Fruit fly (Drosophila melanogaster) whole organism, embryonic: ENCODE measurements around the gene SNRPG.

Experiments used
- Awh ChIP-seq: fragments of 200-800 bp; sonication (Bioruptor generic); IDR thresholded peaks from 2 replicates; pipeline ENCODE4, ENCODE4 v1.3.6; 2022; ENCODE audit warnings: missing biosample characterization, missing genetic modification characterization
- B-H2 ChIP-seq: fragments of 200-800 bp; sonication (Bioruptor generic); optimal IDR thresholded peaks from 2 replicates; lab custom pipeline; 2018; ENCODE audit warnings: missing biosample characterization, mild to moderate bottlenecking, missing genetic modification characterization
- CG10321 ChIP-seq: fragments of 200-800 bp; sonication (Bioruptor generic); IDR thresholded peaks from 2 replicates; pipeline ENCODE4 v1.3.6; 2022; ENCODE audit warnings: missing biosample characterization, missing genetic modification characterization
- CG10565 ChIP-seq: fragments of 200-800 bp; sonication (Bioruptor generic); optimal IDR thresholded peaks from 3 replicates; lab custom pipeline; 2016; ENCODE audit warnings: missing biosample characterization, mild to moderate bottlenecking, missing genetic modification characterization
- CG12659 ChIP-seq: fragments of 200-800 bp; sonication (Bioruptor generic); optimal IDR thresholded peaks from 3 replicates; lab custom pipeline; 2017; ENCODE audit warnings: mild to moderate bottlenecking, missing biosample characterization, missing genetic modification reagents, missing genetic modification characterization
- CG13624 ChIP-seq: fragments of 200-800 bp; sonication (Bioruptor generic); optimal IDR thresholded peaks from 2 replicates; lab custom pipeline; 2016; ENCODE audit warnings: missing biosample characterization, missing genetic modification characterization
- CG1647 ChIP-seq: fragments of 200-800 bp; sonication (Bioruptor generic); optimal IDR thresholded peaks from 3 replicates; lab custom pipeline; 2016; ENCODE audit warnings: missing biosample characterization, missing genetic modification characterization
- CG18764 ChIP-seq: fragments of 200-800 bp; sonication (Bioruptor generic); optimal IDR thresholded peaks from 3 replicates; lab custom pipeline; 2016; ENCODE audit warnings: missing biosample characterization, missing genetic modification characterization
- CG2120 ChIP-seq: fragments of 200-800 bp; sonication (Bioruptor generic); optimal IDR thresholded peaks from 3 replicates; lab custom pipeline; 2016; ENCODE audit warnings: missing biosample characterization, missing genetic modification characterization
- CG30020 ChIP-seq: fragments of 200-800 bp; optimal IDR thresholded peaks from 2 replicates; lab custom pipeline; 2019; ENCODE audit warnings: missing biosample characterization, mild to moderate bottlenecking, missing genetic modification characterization, moderate library complexity
- CG30431 ChIP-seq: fragments of 200-800 bp; sonication (Bioruptor generic); optimal IDR thresholded peaks from 2 replicates; lab custom pipeline; 2017; ENCODE audit warnings: missing biosample characterization, missing genetic modification characterization
- CG33213 ChIP-seq: fragments of 200-800 bp; sonication (Bioruptor generic); optimal IDR thresholded peaks from 3 replicates; lab custom pipeline; 2016; ENCODE audit warnings: missing biosample characterization, missing genetic modification characterization
- CG3726 ChIP-seq: fragments of 200-800 bp; sonication (Bioruptor generic); IDR thresholded peaks from 3 replicates; pipeline ENCODE4, ENCODE4 v1.3.6; 2022; ENCODE audit warnings: missing biosample characterization, missing genetic modification characterization
- CG3995 ChIP-seq: fragments of 200-800 bp; sonication (Bioruptor generic); optimal IDR thresholded peaks from 3 replicates; lab custom pipeline; 2016; ENCODE audit warnings: missing biosample characterization, missing genetic modification characterization
- CG8290 ChIP-seq, 3 experiments: fragments of 200-800 bp; sonication (Bioruptor generic); optimal IDR thresholded peaks; 2 replicates each; lab custom pipeline; 2016 to 2019; ENCODE audit warnings: missing biosample characterization in 3 of 3, missing genetic modification characterization in 3 of 3, mild to moderate bottlenecking in 2 of 3, moderate library complexity in 1 of 3
- CG8765 ChIP-seq: fragments of 200-800 bp; sonication (Bioruptor generic); IDR thresholded peaks from 2 replicates; pipeline ENCODE4 v1.3.6; 2022; ENCODE audit warnings: missing biosample characterization, missing genetic modification characterization
- CTCF ChIP-seq: fragments of 200-800 bp; sonication (Bioruptor generic); optimal IDR thresholded peaks from 2 replicates; lab custom pipeline; 2017; ENCODE audit warnings: missing biosample characterization, mild to moderate bottlenecking, missing genetic modification characterization, moderate library complexity
- CoRest ChIP-seq: fragments of 200-800 bp; sonication (Bioruptor generic); optimal IDR thresholded peaks from 3 replicates; lab custom pipeline; 2018; ENCODE audit warnings: missing biosample characterization, mild to moderate bottlenecking, missing genetic modification characterization, moderate library complexity
- Dp ChIP-seq: fragments of 200-800 bp; sonication (Bioruptor generic); optimal IDR thresholded peaks from 2 replicates; lab custom pipeline; 2018; ENCODE audit warnings: missing biosample characterization, mild to moderate bottlenecking, missing genetic modification characterization, moderate library complexity
- HmgZ ChIP-seq: fragments of 200-800 bp; sonication (Bioruptor generic); optimal IDR thresholded peaks from 2 replicates; lab custom pipeline; 2018; ENCODE audit warnings: missing biosample characterization, mild to moderate bottlenecking, missing genetic modification characterization
- Lhr ChIP-seq: fragments of 200-800 bp; sonication (Bioruptor generic); optimal IDR thresholded peaks from 3 replicates; lab custom pipeline; 2017; ENCODE audit warnings: mild to moderate bottlenecking, missing biosample characterization, missing genetic modification reagents, missing genetic modification characterization
- MBD-R2 ChIP-seq: fragments of 200-800 bp; sonication (Bioruptor generic); IDR thresholded peaks from 2 replicates; pipeline ENCODE4 v1.3.6; 2022; ENCODE audit warnings: missing biosample characterization, missing genetic modification characterization
- Max ChIP-seq: fragments of 200-800 bp; sonication (Bioruptor generic); optimal IDR thresholded peaks from 2 replicates; lab custom pipeline; 2016; ENCODE audit warnings: missing biosample characterization, mild to moderate bottlenecking, missing genetic modification characterization
- Med ChIP-seq: fragments of 200-800 bp; sonication (Bioruptor generic); peaks from one replicate; lab custom pipeline; 2016; ENCODE audit warnings: missing biosample characterization, missing genetic modification characterization, mild to moderate bottlenecking, inconsistent platforms, moderate library complexity
- Scr ChIP-seq: fragments of 200-800 bp; sonication (Bioruptor generic); IDR thresholded peaks from 2 replicates; pipeline ENCODE4 v1.3.6; 2022; ENCODE audit warnings: missing biosample characterization, missing genetic modification characterization; ENCODE audit not compliant: partially characterized antibody
- al ChIP-seq: fragments of 200-800 bp; sonication (Bioruptor generic); IDR thresholded peaks from 2 replicates; pipeline ENCODE4 v1.3.6; 2022; ENCODE audit warnings: missing biosample characterization, missing genetic modification characterization
- amos ChIP-seq: fragments of 200-800 bp; sonication (Bioruptor generic); IDR thresholded peaks from 2 replicates; pipeline ENCODE4 v1.3.6; 2022; ENCODE audit warnings: missing biosample characterization, missing genetic modification characterization; ENCODE audit not compliant: partially characterized antibody
- bbx ChIP-seq: fragments of 200-800 bp; sonication (Bioruptor generic); IDR thresholded peaks from 2 replicates; pipeline ENCODE4 v1.3.6; 2022; ENCODE audit warnings: missing biosample characterization, missing genetic modification characterization; ENCODE audit not compliant: partially characterized antibody
- br ChIP-seq: fragments of >200 bp; optimal IDR thresholded peaks from 2 replicates; lab custom pipeline; 2017
- cato ChIP-seq: fragments of 200-800 bp; sonication (Bioruptor generic); optimal IDR thresholded peaks from 2 replicates; lab custom pipeline; 2016; ENCODE audit warnings: missing biosample characterization, missing genetic modification characterization, borderline replicate concordance
- dan ChIP-seq: fragments of 200-800 bp; sonication (Bioruptor generic); IDR thresholded peaks from 2 replicates; pipeline ENCODE4 v1.3.6; 2022; ENCODE audit warnings: missing biosample characterization, missing genetic modification characterization
- dati ChIP-seq: fragments of 200-800 bp; sonication (Bioruptor generic); IDR thresholded peaks from 2 replicates; pipeline ENCODE4 v1.3.6; 2022; ENCODE audit warnings: missing biosample characterization, missing genetic modification characterization
- disco-r ChIP-seq: fragments of 200-800 bp; sonication (Bioruptor generic); optimal IDR thresholded peaks from 2 replicates; lab custom pipeline; 2016; ENCODE audit warnings: missing biosample characterization, missing genetic modification characterization
- dm ChIP-seq: fragments of 200-800 bp; sonication (Bioruptor generic); optimal IDR thresholded peaks from 3 replicates; lab custom pipeline; 2016; ENCODE audit warnings: missing biosample characterization, missing genetic modification characterization
- dpn ChIP-seq, 2 experiments: fragments of 200-800 bp; sonication (Bioruptor generic); optimal IDR thresholded peaks; 3 replicates each; lab custom pipeline; 2016; ENCODE audit warnings: missing biosample characterization in 2 of 2, missing genetic modification characterization in 2 of 2
- gfzf ChIP-seq: fragments of 200-800 bp; sonication (Bioruptor generic); optimal IDR thresholded peaks from 2 replicates; lab custom pipeline; 2016; ENCODE audit warnings: missing biosample characterization, mild to moderate bottlenecking, missing genetic modification characterization, moderate library complexity
- hb ChIP-seq: fragments of 200-800 bp; sonication (Bioruptor generic); IDR thresholded peaks from 3 replicates; pipeline ENCODE4 v1.3.6; 2022; ENCODE audit warnings: missing biosample characterization, missing genetic modification characterization; ENCODE audit not compliant: partially characterized antibody
- kni ChIP-seq: fragments of 200-800 bp; sonication (Bioruptor generic); optimal IDR thresholded peaks from 3 replicates; lab custom pipeline; 2017; ENCODE audit warnings: mild to moderate bottlenecking, missing biosample characterization, missing genetic modification reagents, missing genetic modification characterization
- lab ChIP-seq: fragments of 200-800 bp; sonication (Bioruptor generic); optimal IDR thresholded peaks from 3 replicates; lab custom pipeline; 2017; ENCODE audit warnings: missing biosample characterization, missing genetic modification characterization, mild to moderate bottlenecking, moderate library complexity, missing genetic modification reagents
- mam ChIP-seq: fragments of 200-800 bp; sonication (Bioruptor generic); optimal IDR thresholded peaks from 3 replicates; lab custom pipeline; 2016; ENCODE audit warnings: missing biosample characterization, missing genetic modification characterization
- pan ChIP-seq, 4 experiments: fragments of >200 bp in 3 of 4; fragments of 200-800 bp in 1 of 4; sonication (Bioruptor generic) in 1 of 4; optimal IDR thresholded peaks in 3 of 4; IDR thresholded peaks in 1 of 4; 2 replicates each; pipeline versions ENCODE4 v1.3.6 to Lab custom; 2017 to 2022; ENCODE audit warnings: missing biosample characterization in 2 of 4, missing genetic modification characterization in 2 of 4, mixed read lengths in 1 of 4
- phol ChIP-seq: fragments of 200-800 bp; sonication (Bioruptor generic); optimal IDR thresholded peaks from 3 replicates; lab custom pipeline; 2018; ENCODE audit warnings: missing biosample characterization, mild to moderate bottlenecking, missing genetic modification characterization, moderate library complexity
- psq ChIP-seq: fragments of 200-800 bp; sonication (Bioruptor generic); optimal IDR thresholded peaks from 2 replicates; lab custom pipeline; 2017; ENCODE audit warnings: missing biosample characterization, missing genetic modification characterization
- run ChIP-seq: fragments of 200-800 bp; sonication (Bioruptor generic); optimal IDR thresholded peaks from 3 replicates; lab custom pipeline; 2018; ENCODE audit warnings: missing biosample characterization, mild to moderate bottlenecking, missing genetic modification characterization
- sens ChIP-seq: fragments of 200-800 bp; sonication (Bioruptor generic); peaks from one replicate; lab custom pipeline; 2016; ENCODE audit warnings: missing biosample characterization, missing genetic modification characterization
- slbo ChIP-seq: fragments of 200-800 bp; sonication (Bioruptor generic); IDR thresholded peaks from 2 replicates; pipeline ENCODE4 v1.3.6; 2022; ENCODE audit warnings: missing biosample characterization, missing genetic modification characterization
- sna ChIP-seq: fragments of 200-800 bp; sonication (Bioruptor generic); IDR thresholded peaks from 2 replicates; pipeline ENCODE4 v1.3.6; 2022; ENCODE audit warnings: missing biosample characterization, missing genetic modification characterization; ENCODE audit not compliant: partially characterized antibody
- sob ChIP-seq: fragments of 200-800 bp; sonication (Bioruptor generic); IDR thresholded peaks from 2 replicates; pipeline ENCODE4 v1.3.6; 2022; ENCODE audit warnings: missing biosample characterization, missing genetic modification characterization
- tna ChIP-seq: fragments of 200-800 bp; sonication (Bioruptor generic); IDR thresholded peaks from 2 replicates; pipeline ENCODE4 v1.3.6; 2022; ENCODE audit warnings: missing biosample characterization, missing genetic modification characterization; ENCODE audit not compliant: partially characterized antibody
- wor ChIP-seq: fragments of 200-800 bp; sonication (Bioruptor generic); IDR thresholded peaks from 2 replicates; pipeline ENCODE4 v1.3.6; 2022; ENCODE audit warnings: missing biosample characterization, missing genetic modification characterization
- zen2 ChIP-seq: fragments of 200-800 bp; sonication (Bioruptor generic); IDR thresholded peaks from 3 replicates; pipeline ENCODE4 v1.3.6; 2022; ENCODE audit warnings: missing biosample characterization, missing genetic modification characterization; ENCODE audit not compliant: partially characterized antibody

SNRPG gene

DNA sequence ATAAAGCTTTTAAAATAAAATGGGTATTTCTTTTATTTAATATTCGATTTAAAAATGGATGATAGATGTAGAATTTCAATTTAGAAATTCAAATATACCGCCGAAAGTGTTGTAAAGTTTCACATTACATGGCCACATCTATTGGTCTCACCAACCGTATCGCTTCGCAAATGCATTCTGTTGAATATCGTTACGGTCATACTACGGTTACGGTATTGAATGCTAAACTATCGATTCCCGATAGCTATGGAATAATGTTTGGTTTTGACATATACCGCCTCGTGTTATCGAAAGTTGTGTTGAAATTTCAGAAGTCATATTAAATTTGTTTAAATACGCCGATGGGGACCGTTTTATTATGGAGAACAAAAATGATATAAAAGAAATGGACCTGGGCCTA lies 10.9 kb upstream of the SNRPG start, which contains the start of the genes CG32573 and CG42512 (continued):
- 0 out of 2 replicates have a peak, but pooled peaks have one; percentile 23 for TF ChIP-seq sob (GFP tag; lab: Robert Waterston, UW)
- peak; percentile 65 for TF ChIP-seq Scr
- peak; percentile 84 for TF ChIP-seq gfzf
- TF ChIP-seq run (tag; lab: Kevin White, UChicago) = no peak
- no peak for TF ChIP-seq CG10321 (GFP tag; lab: Robert Waterston, UW)
- TF ChIP-seq Dp = peak; percentile 95
- peak; percentile 13 for TF ChIP-seq mam
- no peak for TF ChIP-seq Max (GFP tag; lab: Kevin White, UChicago)
- TF ChIP-seq B-H2 = peak; percentile 43
- TF ChIP-seq dan (GFP tag; lab: Robert Waterston, UW) = no peak
- TF ChIP-seq CTCF (GFP tag; lab: Kevin White, UChicago) = peak; percentile 38
- TF ChIP-seq wor (GFP tag; lab: Robert Waterston, UW) = no peak
- peak; percentile 34 for TF ChIP-seq CG33213 (GFP tag; lab: Kevin White, UChicago)
- TF ChIP-seq CG13624 (GFP tag; lab: Kevin White, UChicago) = peak; percentile 1
- TF ChIP-seq Med (GFP tag; lab: Kevin White, UChicago) = peak; percentile 81
- TF ChIP-seq CG3726 (GFP tag; lab: Robert Waterston, UW) = no peak
- no peak for TF ChIP-seq CG8765 (GFP tag; lab: Robert Waterston, UW)
- TF ChIP-seq CG30020 (tag; lab: Kevin White, UChicago) = peak; percentile 19
- peak; percentile 49; the same call in 1 of the 3 replicates for TF ChIP-seq hb
- TF ChIP-seq pan (optimal IDR thresholded peaks at IDR 0.05; lab: Kevin White, UChicago) = no peak
- TF ChIP-seq pan (GFP tag; optimal IDR thresholded peaks at IDR 0.05 in 1 of 2, IDR thresholded peaks at IDR 0.05 in 1 of 2) = no peak
- TF ChIP-seq slbo = no peak
- peak; percentile 39 for TF ChIP-seq Lhr
- TF ChIP-seq br (lab: Kevin White, UChicago) = no peak
- no peak for TF ChIP-seq CG10565 (GFP tag; lab: Kevin White, UChicago)
- no peak for TF ChIP-seq lab (GFP tag; lab: Kevin White, UChicago)
- TF ChIP-seq HmgZ (tag; lab: Kevin White, UChicago) = peak; percentile 49
- no peak for TF ChIP-seq al (GFP tag; lab: Robert Waterston, UW)
- peak; percentile 6 for TF ChIP-seq sens (GFP tag; lab: Kevin White, UChicago)
- no peak for TF ChIP-seq dm (GFP tag; lab: Kevin White, UChicago)
- TF ChIP-seq CG18764 (GFP tag; lab: Kevin White, UChicago) = no peak
- peak; percentile 74 for TF ChIP-seq tna (GFP tag; lab: Robert Waterston, UW)
- peak; percentile 11 for TF ChIP-seq CG1647 (GFP tag; lab: Kevin White, UChicago)
- no peak for TF ChIP-seq CG2120 (GFP tag; lab: Kevin White, UChicago)
- TF ChIP-seq CG8290 (GFP tag; optimal IDR thresholded peaks at IDR 0.05; lab: Kevin White, UChicago) = no peak
- peak in 1 of 2 experiments; percentile 71 for TF ChIP-seq CG8290 (tag; optimal IDR thresholded peaks at IDR 0.05; lab: Kevin White, UChicago)
- peak; percentile 59 for TF ChIP-seq sna (GFP tag; lab: Robert Waterston, UW)
- no peak for TF ChIP-seq dpn (GFP tag; optimal IDR thresholded peaks at IDR 0.05; lab: Kevin White, UChicago)
- TF ChIP-seq CG3995 (GFP tag; lab: Kevin White, UChicago) = peak; percentile 26
- TF ChIP-seq MBD-R2 (GFP tag; lab: Robert Waterston, UW) = peak; percentile 40
- TF ChIP-seq cato (GFP tag; lab: Kevin White, UChicago) = no peak
- TF ChIP-seq kni (GFP tag; lab: Kevin White, UChicago) = no peak
- no peak for TF ChIP-seq psq
- no peak for TF ChIP-seq CG30431 (GFP tag; lab: Kevin White, UChicago)
- TF ChIP-seq CG12659 (GFP tag; lab: Kevin White, UChicago) = peak; percentile 43
- TF ChIP-seq bbx = peak; percentile 78
- no peak for TF ChIP-seq disco-r (GFP tag; lab: Kevin White, UChicago)
- peak; percentile 75 for TF ChIP-seq amos (GFP tag; lab: Robert Waterston, UW)
- no peak for TF ChIP-seq CoRest (tag; lab: Kevin White, UChicago)
- peak; percentile 20 for TF ChIP-seq phol (tag; lab: Kevin White, UChicago)
- no peak for TF ChIP-seq dati
- TF ChIP-seq zen2 (GFP tag; lab: Robert Waterston, UW) = peak; percentile 69
- no peak for TF ChIP-seq Awh (GFP tag; lab: Robert Waterston, UW)
